Worm (Caenorhabditis elegans): Measurements from ENCODE around the gene C16D9.3.

DNA sequence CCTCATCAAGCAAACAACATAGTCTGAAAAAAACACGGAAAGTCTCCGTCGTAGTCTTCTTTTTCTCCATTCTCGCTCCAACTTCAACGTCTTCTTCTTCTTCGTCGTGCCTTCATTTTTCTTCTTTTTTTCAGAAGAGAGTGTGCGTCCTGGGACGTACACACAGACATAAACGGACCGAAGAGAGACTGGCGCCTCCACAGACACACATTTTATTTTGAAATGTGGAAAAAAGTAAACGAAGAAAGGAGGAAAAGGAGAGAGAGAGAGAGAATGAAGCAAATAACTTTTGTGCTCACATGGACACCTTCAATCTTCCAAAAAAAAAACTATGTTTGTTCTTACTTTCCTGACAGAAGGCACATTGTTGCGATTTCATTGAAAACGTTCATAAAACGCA, 24.7 kb downstream of the C16D9.3 start:
- TF ChIP-seq ztf-11 (tag; optimal IDR thresholded peaks at IDR 0.05) (no peak), nhr-12 (tag; optimal IDR thresholded peaks at IDR 0.05) (no peak), elt-3 (tag; optimal IDR thresholded peaks at IDR 0.05) (no peak), lsy-2 (tag; optimal IDR thresholded peaks at IDR 0.05) (no peak), nhr-76 (tag; optimal IDR thresholded peaks at IDR 0.05) (no peak), nhr-237 (tag; optimal IDR thresholded peaks at IDR 0.05) (no peak), blmp-1 (tag; optimal IDR thresholded peaks at IDR 0.05) (no peak), mls-2 (tag; optimal IDR thresholded peaks at IDR 0.05) (no peak), zip-8 (tag; optimal IDR thresholded peaks at IDR 0.05) (no peak), lin-13 (tag; optimal IDR thresholded peaks at IDR 0.05) (no peak), unc-62 (GFP tag; optimal IDR thresholded peaks at IDR 0.05) (no peak), ceh-39 (tag; optimal IDR thresholded peaks at IDR 0.05) (no peak)

Measured in whole organism, mixed stage, embryonic.